Fruit fly (Drosophila melanogaster): ENCODE data around the gene Elys.

DNA sequence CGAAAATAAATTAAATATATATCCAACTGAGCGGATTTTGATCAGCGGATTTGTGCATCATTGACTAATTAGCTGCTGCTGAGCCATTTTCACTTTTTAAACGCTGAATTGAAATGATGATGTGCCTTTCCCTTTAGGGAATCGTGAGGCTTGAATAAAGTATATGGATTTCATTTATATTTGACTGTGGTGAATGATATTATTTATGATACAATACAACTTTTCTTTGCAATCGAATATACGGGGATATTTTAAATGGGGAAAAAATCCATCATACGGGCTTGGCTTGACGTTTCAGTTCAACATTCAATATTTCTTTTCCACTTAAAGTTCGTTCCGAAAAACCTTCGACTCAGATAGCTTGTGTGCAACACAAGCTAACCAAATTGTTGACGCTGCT lies 40.9 kb upstream of the Elys start, which contains the start of the genes Shawn and Tyler:
- TF ChIP-seq psq (optimal IDR thresholded peaks at IDR 0.05) = no peak
- no peak for TF ChIP-seq Dll (optimal IDR thresholded peaks at IDR 0.05)
- no peak for TF ChIP-seq pan (optimal IDR thresholded peaks at IDR 0.05)
- no peak for TF ChIP-seq CG8478 (optimal IDR thresholded peaks at IDR 0.05)

All from whole organism.